Fruit fly (Drosophila melanogaster) whole organism, wandering third instar larva: ENCODE measurements around the gene CG42740.

ENCODE experiments used
- Abd-B ChIP-seq: fragments of >200 bp; optimal IDR thresholded peaks from 2 replicates; lab custom pipeline; 2017; ENCODE audit warnings: missing biosample characterization, missing genetic modification characterization
- CG32264 ChIP-seq: fragments of 200-800 bp; sonication (Bioruptor generic); optimal IDR thresholded peaks from 2 replicates; lab custom pipeline; 2016; ENCODE audit warnings: missing biosample characterization, missing genetic modification characterization
- CG9705 ChIP-seq: fragments of 200-800 bp; sonication (Bioruptor generic); optimal IDR thresholded peaks from 2 replicates; lab custom pipeline; 2018; ENCODE audit warnings: missing biosample characterization, mild to moderate bottlenecking, missing genetic modification characterization
- CrebA ChIP-seq: fragments of 200-800 bp; sonication (Bioruptor generic); optimal IDR thresholded peaks from 2 replicates; lab custom pipeline; 2016; ENCODE audit warnings: missing biosample characterization, mild to moderate bottlenecking, missing genetic modification characterization, borderline replicate concordance
- Dfd ChIP-seq: fragments of >200 bp; optimal IDR thresholded peaks from 2 replicates; lab custom pipeline; 2017; ENCODE audit warnings: missing biosample characterization, missing genetic modification characterization
- Dif ChIP-seq: fragments of 200-275, 200-300 bp; sonication (Bioruptor generic); optimal IDR thresholded peaks from 2 replicates; lab custom pipeline; 2018; ENCODE audit warnings: missing biosample characterization, missing genetic modification characterization; ENCODE audit not compliant: partially characterized antibody
- GATAd ChIP-seq: sonication (Bioruptor generic); optimal IDR thresholded peaks from 2 replicates; lab custom pipeline; 2016; ENCODE audit warnings: missing biosample characterization, missing genetic modification characterization
- HLH106 ChIP-seq: fragments of 200-800 bp; optimal IDR thresholded peaks from 3 replicates; lab custom pipeline; 2019; ENCODE audit warnings: missing biosample characterization, mild to moderate bottlenecking, missing genetic modification characterization, moderate library complexity
- Hnf4 ChIP-seq: fragments of 200-800 bp; sonication (Bioruptor generic); optimal IDR thresholded peaks from 2 replicates; lab custom pipeline; 2016; ENCODE audit warnings: missing biosample characterization, mild to moderate bottlenecking, missing genetic modification characterization
- Hr78 ChIP-seq: fragments of >200 bp; optimal IDR thresholded peaks from 2 replicates; lab custom pipeline; 2017; ENCODE audit warnings: missing biosample characterization, missing genetic modification characterization
- Hr83 ChIP-seq: fragments of 200-300 bp; sonication (Bioruptor generic); optimal IDR thresholded peaks from 2 replicates; lab custom pipeline; 2016; ENCODE audit warnings: missing biosample characterization, mild to moderate bottlenecking, missing genetic modification characterization, moderate library complexity; ENCODE audit not compliant: poor library complexity, severe bottlenecking
- Jra ChIP-seq: sonication (Bioruptor generic); optimal IDR thresholded peaks from 2 replicates; lab custom pipeline; 2016; ENCODE audit warnings: missing biosample characterization, missing genetic modification characterization
- Mio ChIP-seq: sonication (Bioruptor generic); optimal IDR thresholded peaks from 2 replicates; lab custom pipeline; 2016; ENCODE audit warnings: missing biosample characterization, missing genetic modification characterization
- Myc ChIP-seq: fragments of >200 bp; optimal IDR thresholded peaks from 2 replicates; lab custom pipeline; 2017
- N ChIP-seq: fragments of >200 bp; optimal IDR thresholded peaks from 2 replicates; lab custom pipeline; 2018; ENCODE audit warnings: missing biosample characterization, missing external identifiers, missing genetic modification characterization
- OdsH ChIP-seq: fragments of 200-800 bp; sonication (Bioruptor generic); optimal IDR thresholded peaks from 2 replicates; lab custom pipeline; 2016; ENCODE audit warnings: missing biosample characterization, mild to moderate bottlenecking, missing genetic modification characterization
- Rel ChIP-seq, 2 experiments: fragments of 200-800 bp; sonication (Bioruptor generic) in 1 of 2; optimal IDR thresholded peaks; 2 replicates in 1 of 2; 3 replicates in 1 of 2; lab custom pipeline; 2016 to 2019; ENCODE audit warnings: mild to moderate bottlenecking in 2 of 2, missing biosample characterization in 2 of 2, missing genetic modification characterization in 2 of 2, moderate library complexity in 1 of 2
- Sp1 ChIP-seq: fragments of 200-800 bp; sonication (Bioruptor generic); optimal IDR thresholded peaks from 3 replicates; lab custom pipeline; 2019; ENCODE audit warnings: missing biosample characterization, mild to moderate bottlenecking, missing genetic modification characterization, moderate library complexity
- Vsx2 ChIP-seq: fragments of 200-300, 225-300 bp; sonication (Bioruptor generic); optimal IDR thresholded peaks from 2 replicates; lab custom pipeline; 2018; ENCODE audit warnings: missing biosample characterization, missing genetic modification characterization; ENCODE audit not compliant: partially characterized antibody
- br ChIP-seq: fragments of 200-800 bp; sonication (Bioruptor generic); optimal IDR thresholded peaks from 2 replicates; lab custom pipeline; 2016; ENCODE audit warnings: missing biosample characterization, missing genetic modification characterization
- brk ChIP-seq: fragments of 200-800 bp; sonication (Bioruptor generic); optimal IDR thresholded peaks from 2 replicates; lab custom pipeline; 2016; ENCODE audit warnings: missing biosample characterization, mild to moderate bottlenecking, missing genetic modification characterization
- dl ChIP-seq, 2 experiments: fragments of 175-275, 200-275 bp in 1 of 2; fragments of 200-275 bp in 1 of 2; sonication (Bioruptor generic); optimal IDR thresholded peaks; lab custom pipeline; 2018; ENCODE audit warnings: mild to moderate bottlenecking in 2 of 2, missing biosample characterization in 2 of 2, missing genetic modification characterization in 2 of 2, moderate library complexity in 2 of 2; ENCODE audit not compliant: partially characterized antibody in 2 of 2, insufficient read depth in 1 of 2
- dmrt93B ChIP-seq: fragments of 200-800 bp; sonication (Bioruptor generic); optimal IDR thresholded peaks from 2 replicates; lab custom pipeline; 2018; ENCODE audit warnings: missing biosample characterization, mild to moderate bottlenecking, missing genetic modification characterization
- dsf ChIP-seq: sonication (Bioruptor generic); optimal IDR thresholded peaks from 2 replicates; lab custom pipeline; 2016; ENCODE audit warnings: missing biosample characterization, missing genetic modification characterization, borderline replicate concordance
- ey ChIP-seq: fragments of 200-800 bp; sonication (Bioruptor generic); optimal IDR thresholded peaks from 2 replicates; lab custom pipeline; 2016; ENCODE audit warnings: missing biosample characterization, missing genetic modification characterization
- foxo ChIP-seq, 2 experiments: fragments of 200-800 bp; sonication (Bioruptor generic); optimal IDR thresholded peaks; 2 replicates in 1 of 2; 3 replicates in 1 of 2; lab custom pipeline; 2016 to 2017; ENCODE audit warnings: missing biosample characterization in 2 of 2, missing genetic modification characterization in 2 of 2
- fru ChIP-seq: fragments of 200-800 bp; sonication (Bioruptor generic); optimal IDR thresholded peaks from 3 replicates; lab custom pipeline; 2016; ENCODE audit warnings: missing biosample characterization, mild to moderate bottlenecking, missing genetic modification characterization
- h ChIP-seq: fragments of 200-800 bp; sonication (Bioruptor generic); optimal IDR thresholded peaks from 3 replicates; lab custom pipeline; 2016; ENCODE audit warnings: missing biosample characterization, mild to moderate bottlenecking, missing genetic modification characterization
- pan ChIP-seq: fragments of >200 bp; optimal IDR thresholded peaks from 2 replicates; lab custom pipeline; 2017
- rgr ChIP-seq: fragments of 200-800 bp; sonication (Bioruptor generic); optimal IDR thresholded peaks from 3 replicates; lab custom pipeline; 2016; ENCODE audit warnings: missing biosample characterization, mild to moderate bottlenecking, missing genetic modification characterization
- sage ChIP-seq: fragments of 200-800 bp; sonication (Bioruptor generic); optimal IDR thresholded peaks from 2 replicates; lab custom pipeline; 2016; ENCODE audit warnings: missing biosample characterization, mild to moderate bottlenecking, missing genetic modification characterization
- sv ChIP-seq: fragments of 200-800 bp; sonication (Bioruptor generic); optimal IDR thresholded peaks from 3 replicates; lab custom pipeline; 2016; ENCODE audit warnings: missing biosample characterization, missing genetic modification characterization
- tai ChIP-seq: sonication (Bioruptor generic); optimal IDR thresholded peaks from 2 replicates; lab custom pipeline; 2016; ENCODE audit warnings: missing biosample characterization, missing genetic modification characterization
- usp ChIP-seq: fragments of >200 bp; optimal IDR thresholded peaks from 2 replicates; lab custom pipeline; 2017; ENCODE audit warnings: missing biosample characterization, missing genetic modification characterization
- woc ChIP-seq: sonication (Bioruptor generic); optimal IDR thresholded peaks from 2 replicates; lab custom pipeline; 2016; ENCODE audit warnings: missing biosample characterization, mild to moderate bottlenecking, missing genetic modification characterization

The CG42740 gene

dm6 chr3R:30391950-30392349, 30.8 kb downstream of the CG42740 start:
- no peak for TF ChIP-seq pan
- no peak for TF ChIP-seq br
- TF ChIP-seq h (GFP tag; lab: Kevin White, UChicago): peak; percentile 33
- no peak for TF ChIP-seq Sp1 (GFP tag; lab: Kevin White, UChicago)
- TF ChIP-seq Dfd (GFP tag; lab: Kevin White, UChicago): no peak
- TF ChIP-seq Myc: no peak
- TF ChIP-seq CrebA (GFP tag; lab: Kevin White, UChicago): no peak
- TF ChIP-seq HLH106 (tag; lab: Kevin White, UChicago): peak; percentile 3
- no peak for TF ChIP-seq Abd-B (GFP tag; lab: Kevin White, UChicago)
- peak; percentile 33 for TF ChIP-seq rgr (GFP tag; lab: Kevin White, UChicago)
- TF ChIP-seq woc (GFP tag; lab: Kevin White, UChicago): no peak
- TF ChIP-seq dmrt93B (GFP tag; lab: Kevin White, UChicago): no peak
- TF ChIP-seq tai (GFP tag; lab: Kevin White, UChicago): no peak
- no peak for TF ChIP-seq usp (GFP tag; lab: Kevin White, UChicago)
- no peak for TF ChIP-seq Mio (GFP tag; lab: Kevin White, UChicago)
- TF ChIP-seq sv: no peak
- no peak for TF ChIP-seq Vsx2 (GFP tag; lab: Kevin White, UChicago)
- peak in 1 of 2 experiments; percentile 18 for TF ChIP-seq foxo (GFP tag; optimal IDR thresholded peaks at IDR 0.05; lab: Kevin White, UChicago)
- TF ChIP-seq CG32264: no peak
- TF ChIP-seq Dif (GFP tag; lab: Kevin White, UChicago): no peak
- TF ChIP-seq CG9705 (GFP tag; lab: Kevin White, UChicago): no peak
- TF ChIP-seq dsf: no peak
- TF ChIP-seq OdsH (GFP tag; lab: Kevin White, UChicago): no peak
- TF ChIP-seq fru (GFP tag; lab: Kevin White, UChicago): no peak
- TF ChIP-seq GATAd: no peak
- TF ChIP-seq Hnf4 (GFP tag; lab: Kevin White, UChicago): peak; percentile 14
- peak; percentile 2 for TF ChIP-seq ey (GFP tag; lab: Kevin White, UChicago)
- TF ChIP-seq, all 38 proteins: peak for 6

dm6 chr3R:30391098-30391497, 31.7 kb downstream of the CG42740 start:
- no peak for TF ChIP-seq Dfd (GFP tag; lab: Kevin White, UChicago)
- no peak for TF ChIP-seq Rel (GFP tag; optimal IDR thresholded peaks at IDR 0.05; lab: Kevin White, UChicago)
- peak; percentile 91 for TF ChIP-seq Rel (tag; optimal IDR thresholded peaks at IDR 0.05; lab: Kevin White, UChicago)
- no peak for TF ChIP-seq dmrt93B (GFP tag; lab: Kevin White, UChicago)
- no peak for TF ChIP-seq Vsx2 (GFP tag; lab: Kevin White, UChicago)

- TF ChIP-seq foxo (GFP tag; optimal IDR thresholded peaks at IDR 0.05; lab: Kevin White, UChicago) (peak in 1 of 2 experiments; percentile 11), Abd-B (GFP tag; lab: Kevin White, UChicago) (no peak)
Observed at dm6 chr3R:30390304-30390703, 32.5 kb downstream of the CG42740 start.

- TF ChIP-seq CG9705 (GFP tag; lab: Kevin White, UChicago) (no peak), CrebA (GFP tag; lab: Kevin White, UChicago) (peak; percentile 11), OdsH (GFP tag; lab: Kevin White, UChicago) (no peak), Hr83 (GFP tag; lab: Kevin White, UChicago) (peak; percentile 36), dl (GFP tag; optimal IDR thresholded peaks at IDR 0.05; lab: Kevin White, UChicago; ENCODE audit: insufficient read depth in 1 of 2, partially characterized antibody in 2 of 2) (peak; percentile 39 to 79), sage (GFP tag; lab: Kevin White, UChicago) (peak; percentile 53), woc (GFP tag; lab: Kevin White, UChicago) (no peak), rgr (GFP tag; lab: Kevin White, UChicago) (no peak), Jra (GFP tag; lab: Kevin White, UChicago) (no peak), dmrt93B (GFP tag; lab: Kevin White, UChicago) (no peak), GATAd (no peak), Hr78 (GFP tag; lab: Kevin White, UChicago) (no peak), Dif (GFP tag; lab: Kevin White, UChicago) (peak; percentile 83), ey (GFP tag; lab: Kevin White, UChicago) (no peak), Abd-B (GFP tag; lab: Kevin White, UChicago) (no peak), Sp1 (GFP tag; lab: Kevin White, UChicago) (no peak), CG32264 (no peak), fru (GFP tag; lab: Kevin White, UChicago) (no peak), h (GFP tag; lab: Kevin White, UChicago) (no peak), Dfd (GFP tag; lab: Kevin White, UChicago) (no peak), N (GFP tag; lab: Kevin White, UChicago) (no peak), brk (peak; percentile 29), Myc (no peak), dsf (no peak)
Observed at dm6 chr3R:30389096-30389495, 33.7 kb downstream of the CG42740 start.
